Worm (Caenorhabditis elegans): ENCODE data around the gene C48B4.7.
A peak's percentile ranks its signal among the peaks of the same experiment; 100 is the strongest.

C48B4.7 gene

ce11 chrIII:9511055-9511520 is 48.1 kb downstream of the C48B4.7 start, which contains the start of gene F55H2.5:
Gene F55H2.5 (plus strand): TSS chrIII:9511470.
- no peak for TF ChIP-seq nhr-129 (tag; optimal IDR thresholded peaks at IDR 0.05)
- peak; percentile 53 for TF ChIP-seq C34F6.9 (tag; optimal IDR thresholded peaks at IDR 0.05)
- no peak for TF ChIP-seq aly-2 (tag; optimal IDR thresholded peaks at IDR 0.05)
- no peak for TF ChIP-seq lin-13 (GFP tag; optimal IDR thresholded peaks at IDR 0.05)
- no peak for TF ChIP-seq F13H6.1 (tag; optimal IDR thresholded peaks at IDR 0.05)
- peak; percentile 30 for TF ChIP-seq unc-55 (GFP tag; optimal IDR thresholded peaks at IDR 0.05)

- TF ChIP-seq peb-1 (tag; optimal IDR thresholded peaks at IDR 0.05) (no peak), ztf-4 (tag; optimal IDR thresholded peaks at IDR 0.05) (peak; percentile 23), sma-3 (GFP tag; optimal IDR thresholded peaks at IDR 0.05) (no peak), crh-2 (tag; optimal IDR thresholded peaks at IDR 0.05) (peak; percentile 30), F13H6.1 (tag; optimal IDR thresholded peaks at IDR 0.05) (peak; percentile 37), unc-55 (GFP tag; optimal IDR thresholded peaks at IDR 0.05) (peak; percentile 38), sem-4 (tag; optimal IDR thresholded peaks at IDR 0.05) (no peak), ZK546.5 (tag; optimal IDR thresholded peaks at IDR 0.05) (no peak), dmd-4 (tag; optimal IDR thresholded peaks at IDR 0.05) (no peak), blmp-1 (tag; optimal IDR thresholded peaks at IDR 0.05; ENCODE audit: insufficient read depth) (no peak), ama-1 (optimal IDR thresholded peaks at IDR 0.05) (peak; percentile 39), C34F6.9 (tag; optimal IDR thresholded peaks at IDR 0.05) (peak; percentile 36), nhr-25 (tag; optimal IDR thresholded peaks at IDR 0.05) (peak; percentile 53), lin-13 (GFP tag; optimal IDR thresholded peaks at IDR 0.05) (peak; percentile 23), gmeb-1 (tag; optimal IDR thresholded peaks at IDR 0.05) (peak; percentile 4), snpc-4 (tag; optimal IDR thresholded peaks at IDR 0.05) (no peak), ceh-16 (tag; optimal IDR thresholded peaks at IDR 0.05) (no peak), aly-2 (tag; optimal IDR thresholded peaks at IDR 0.05) (no peak), zag-1 (tag; optimal IDR thresholded peaks at IDR 0.05) (peak; percentile 29), ceh-82 (tag; optimal IDR thresholded peaks at IDR 0.05) (no peak), ztf-11 (tag; optimal IDR thresholded peaks at IDR 0.05) (no peak), nhr-12 (tag; optimal IDR thresholded peaks at IDR 0.05) (no peak), sma-9 (GFP tag; optimal IDR thresholded peaks at IDR 0.05) (no peak), sma-9 (tag; optimal IDR thresholded peaks at IDR 0.05) (no peak), Y55F3AM.14 (GFP tag; optimal IDR thresholded peaks at IDR 0.05) (no peak), elt-3 (tag; optimal IDR thresholded peaks at IDR 0.05) (no peak), nhr-6 (tag; optimal IDR thresholded peaks at IDR 0.05) (peak; percentile 42), alr-1 (tag; optimal IDR thresholded peaks at IDR 0.05) (no peak), mdl-1 (tag; optimal IDR thresholded peaks at IDR 0.05) (no peak), lin-11 (tag; optimal IDR thresholded peaks at IDR 0.05) (no peak), R02D3.7 (tag; optimal IDR thresholded peaks at IDR 0.05) (no peak), unc-62 (GFP tag; optimal IDR thresholded peaks at IDR 0.05) (no peak), fos-1 (tag; optimal IDR thresholded peaks at IDR 0.05) (no peak), mab-5 (tag; optimal IDR thresholded peaks at IDR 0.05) (no peak), nhr-11 (tag; optimal IDR thresholded peaks at IDR 0.05) (no peak), lsy-2 (tag; optimal IDR thresholded peaks at IDR 0.05) (peak in 1 of 2 experiments; percentile 42), nhr-21 (tag; optimal IDR thresholded peaks at IDR 0.05) (no peak), elt-1 (tag; optimal IDR thresholded peaks at IDR 0.05) (no peak)
Measured at ce11 chrIII:9509764-9510370, 49.4 kb downstream of the C48B4.7 start.
